Worm (Caenorhabditis elegans) whole organism, young adult: ENCODE measurements around the gene fbxa-183.

Experiments used
- C06A6.2 ChIP-seq: fragments of 200-800 bp; sonication (Bioruptor generic); conservative IDR thresholded peaks from 2 replicates; pipeline ENCODE4 v1.3.6; 2022; ENCODE audit warnings: missing genetic modification characterization, missing compliant biosample characterization
- C17E4.6 ChIP-seq: fragments of 200-800 bp; sonication (Bioruptor generic); IDR thresholded peaks from 2 replicates; pipeline ENCODE4 v1.3.6; 2022; ENCODE audit warnings: missing genetic modification reagents, missing genetic modification characterization, missing compliant biosample characterization
- F22D6.2 ChIP-seq: sonication (generic microtip); optimal IDR thresholded peaks from 2 replicates; lab custom pipeline; 2016; ENCODE audit warnings: mild to moderate bottlenecking, missing genetic modification characterization, missing compliant biosample characterization
- F52B5.7 ChIP-seq: sonication (generic microtip); optimal IDR thresholded peaks from 2 replicates; lab custom pipeline; 2016; ENCODE audit warnings: mild to moderate bottlenecking, missing genetic modification characterization, missing compliant biosample characterization
- K11D2.4 ChIP-seq: fragments of 200-800 bp; sonication (Bioruptor generic); IDR thresholded peaks from 2 replicates; pipeline ENCODE4 v1.3.6; 2022; ENCODE audit warnings: missing genetic modification reagents, missing genetic modification characterization, missing compliant biosample characterization
- Y53G8AR.9 ChIP-seq: fragments of 200-800 bp; sonication (Bioruptor generic); conservative IDR thresholded peaks from 2 replicates; pipeline ENCODE4 v1.3.6; 2022; ENCODE audit warnings: missing genetic modification reagents, missing genetic modification characterization, missing compliant biosample characterization
- Y56A3A.18 ChIP-seq: fragments of 200-800 bp; sonication (Bioruptor generic); IDR thresholded peaks from 2 replicates; pipeline ENCODE4 v1.3.6; 2022; ENCODE audit warnings: missing genetic modification reagents, missing genetic modification characterization, missing compliant biosample characterization
- Y79H2A.3 ChIP-seq: fragments of 200-800 bp; sonication (Bioruptor generic); conservative IDR thresholded peaks from 2 replicates; pipeline ENCODE4 v1.3.6; 2022; ENCODE audit warnings: missing genetic modification reagents, missing genetic modification characterization, missing compliant biosample characterization
- ama-1 ChIP-seq, 3 experiments: fragments of 150-350 bp in 1 of 3; sonication (generic microtip) in 2 of 3; optimal IDR thresholded peaks; 2 replicates each; lab custom pipeline; 2014 to 2018; ENCODE audit warnings: missing biosample characterization in 2 of 3, missing genetic modification characterization in 2 of 3, missing genetic modification reagents in 2 of 3
- bed-1 ChIP-seq: fragments of 200-800 bp; sonication (Bioruptor generic); IDR thresholded peaks from 2 replicates; pipeline ENCODE4 v1.3.6; 2022; ENCODE audit warnings: missing genetic modification reagents, missing genetic modification characterization, missing compliant biosample characterization
- cebp-1 ChIP-seq, 2 experiments: fragments of 200-800 bp in 1 of 2; sonication (Bioruptor generic) in 1 of 2; sonication (generic microtip) in 1 of 2; IDR thresholded peaks in 1 of 2; optimal IDR thresholded peaks in 1 of 2; 2 replicates each; pipeline versions ENCODE4 v1.3.6 to Lab custom; 2017 to 2022; ENCODE audit warnings: missing compliant biosample characterization in 2 of 2, missing genetic modification characterization in 2 of 2, mild to moderate bottlenecking in 1 of 2, missing genetic modification reagents in 1 of 2, moderate library complexity in 1 of 2
- ceh-100 ChIP-seq: fragments of 200-800 bp; sonication (Bioruptor generic); IDR thresholded peaks from 2 replicates; pipeline ENCODE4 v1.3.6; 2022; ENCODE audit warnings: missing genetic modification reagents, missing genetic modification characterization, missing compliant biosample characterization
- ceh-27 ChIP-seq: fragments of 200-800 bp; sonication (Bioruptor generic); optimal IDR thresholded peaks from 2 replicates; lab custom pipeline; 2018; ENCODE audit warnings: mild to moderate bottlenecking, missing genetic modification characterization, moderate library complexity, missing compliant biosample characterization
- ceh-58 ChIP-seq: fragments of 200-800 bp; sonication (Bioruptor generic); IDR thresholded peaks from 2 replicates; pipeline ENCODE4 v1.3.6; 2022; ENCODE audit warnings: missing genetic modification characterization, missing compliant biosample characterization
- ceh-79 ChIP-seq: sonication (generic microtip); optimal IDR thresholded peaks from 2 replicates; lab custom pipeline; 2017; ENCODE audit warnings: mild to moderate bottlenecking, missing genetic modification characterization, missing compliant biosample characterization
- dox-1 ChIP-seq: fragments of 200-800 bp; sonication (Bioruptor generic); IDR thresholded peaks from 2 replicates; pipeline ENCODE4 v1.3.6; 2022; ENCODE audit warnings: missing genetic modification reagents, missing genetic modification characterization, missing compliant biosample characterization
- dpl-1 ChIP-seq: fragments of 150-350 bp; optimal IDR thresholded peaks from 2 replicates; lab custom pipeline; 2014; ENCODE audit warnings: missing biosample characterization, missing genetic modification reagents, missing genetic modification characterization
- efl-1 ChIP-seq: fragments of 150-350 bp; optimal IDR thresholded peaks from 2 replicates; lab custom pipeline; 2014; ENCODE audit warnings: missing biosample characterization, missing genetic modification reagents, missing genetic modification characterization
- him-1 ChIP-seq: sonication (generic microtip); optimal IDR thresholded peaks from 2 replicates; lab custom pipeline; 2016; ENCODE audit warnings: missing genotype, missing genetic modification reagents, missing genetic modification characterization, missing compliant biosample characterization
- hmg-1.2 ChIP-seq: fragments of 200-800 bp; sonication (Bioruptor generic); IDR thresholded peaks from 2 replicates; pipeline ENCODE4 v1.3.6; 2022; ENCODE audit warnings: missing genetic modification reagents, missing genetic modification characterization, missing compliant biosample characterization
- hrde-1 ChIP-seq: sonication (generic microtip); optimal IDR thresholded peaks from 2 replicates; lab custom pipeline; 2016; ENCODE audit warnings: missing genetic modification characterization, mild to moderate bottlenecking, missing compliant biosample characterization, moderate library complexity, missing genotype, missing genetic modification reagents, borderline replicate concordance
- hsf-1 ChIP-seq: fragments of 200-800 bp; sonication (Bioruptor generic); IDR thresholded peaks from 2 replicates; pipeline ENCODE4 v1.3.6; 2022; ENCODE audit warnings: missing genetic modification reagents, missing genetic modification characterization, missing compliant biosample characterization
- lin-26 ChIP-seq: fragments of 200-800 bp; sonication (Bioruptor generic); IDR thresholded peaks from 2 replicates; pipeline ENCODE4 v1.3.6; 2022; ENCODE audit warnings: missing genetic modification reagents, missing genetic modification characterization, missing compliant biosample characterization
- lin-35 ChIP-seq, 3 experiments: fragments of 150-350 bp in 2 of 3; sonication (generic microtip) in 1 of 3; optimal IDR thresholded peaks; 2 replicates each; lab custom pipeline; 2014 to 2018; ENCODE audit warnings: missing biosample characterization in 3 of 3, missing genetic modification characterization in 3 of 3, missing genetic modification reagents in 3 of 3
- lin-54 ChIP-seq: fragments of 200-800 bp; sonication (Bioruptor generic); optimal IDR thresholded peaks from 2 replicates; lab custom pipeline; 2018; ENCODE audit warnings: mild to moderate bottlenecking, missing genetic modification characterization, missing compliant biosample characterization
- lsl-1 ChIP-seq: fragments of 200-800 bp; sonication (Bioruptor generic); optimal IDR thresholded peaks from 2 replicates; lab custom pipeline; 2018; ENCODE audit warnings: mild to moderate bottlenecking, missing genetic modification characterization, moderate library complexity, missing compliant biosample characterization
- madf-10 ChIP-seq: sonication (generic microtip); optimal IDR thresholded peaks from 2 replicates; lab custom pipeline; 2016; ENCODE audit warnings: mild to moderate bottlenecking, missing genetic modification characterization, missing compliant biosample characterization
- madf-8 ChIP-seq: fragments of 200-800 bp; sonication (Bioruptor generic); conservative IDR thresholded peaks from 2 replicates; pipeline ENCODE4 v1.3.6; 2022; ENCODE audit warnings: missing genetic modification reagents, missing genetic modification characterization, missing compliant biosample characterization
- mel-28 ChIP-seq: sonication (generic microtip); optimal IDR thresholded peaks from 2 replicates; lab custom pipeline; 2016; ENCODE audit warnings: borderline replicate concordance, mild to moderate bottlenecking, missing genetic modification characterization, missing compliant biosample characterization
- mes-4 ChIP-seq: sonication (generic microtip); optimal IDR thresholded peaks from 2 replicates; lab custom pipeline; 2016; ENCODE audit warnings: missing genotype, missing genetic modification characterization, missing compliant biosample characterization
- nfya-1 ChIP-seq: sonication (generic microtip); optimal IDR thresholded peaks from 2 replicates; lab custom pipeline; 2017; ENCODE audit warnings: antibody characterized with exemption, missing compliant biosample characterization, missing genetic modification characterization, borderline replicate concordance; ENCODE audit not compliant: insufficient read depth
- nfya-2 ChIP-seq: fragments of 200-800 bp; sonication (Bioruptor generic); IDR thresholded peaks from 2 replicates; pipeline ENCODE4 v1.3.6; 2022; ENCODE audit warnings: missing genetic modification reagents, missing genetic modification characterization, missing compliant biosample characterization
- nhr-120 ChIP-seq: fragments of 200-800 bp; sonication (Bioruptor generic); IDR thresholded peaks from 2 replicates; pipeline ENCODE4 v1.3.6; 2022; ENCODE audit warnings: missing genetic modification characterization, missing compliant biosample characterization
- pbrm-1 ChIP-seq: fragments of 200-800 bp; sonication (Bioruptor generic); IDR thresholded peaks from 2 replicates; pipeline ENCODE4 v1.3.6; 2022; ENCODE audit warnings: missing genetic modification reagents, missing genetic modification characterization, missing compliant biosample characterization
- pha-4 ChIP-seq: fragments of 150-350 bp; sonication (generic microtip); optimal IDR thresholded peaks from 2 replicates; lab custom pipeline; 2014; ENCODE audit warnings: missing biosample characterization, missing genetic modification reagents, missing genetic modification characterization
- repo-1 ChIP-seq: sonication (generic microtip); optimal IDR thresholded peaks from 2 replicates; lab custom pipeline; 2017; ENCODE audit warnings: mild to moderate bottlenecking, missing genetic modification characterization, missing compliant biosample characterization
- sea-2 ChIP-seq: fragments of 200-800 bp; sonication (Bioruptor generic); IDR thresholded peaks from 2 replicates; pipeline ENCODE4 v1.3.6; 2022; ENCODE audit warnings: missing genetic modification characterization, missing compliant biosample characterization
- snpc-3.4 ChIP-seq: sonication (generic microtip); optimal IDR thresholded peaks from 2 replicates; lab custom pipeline; 2017; ENCODE audit warnings: missing genetic modification characterization, mild to moderate bottlenecking, missing compliant biosample characterization, antibody characterized with exemption, moderate library complexity, missing genotype, missing genetic modification reagents
- sptf-2 ChIP-seq: fragments of 200-800 bp; sonication (Bioruptor generic); optimal IDR thresholded peaks from 2 replicates; lab custom pipeline; 2018; ENCODE audit warnings: mild to moderate bottlenecking, missing genetic modification characterization, missing compliant biosample characterization
- unc-130 ChIP-seq: sonication (generic microtip); optimal IDR thresholded peaks from 2 replicates; lab custom pipeline; 2016; ENCODE audit warnings: missing genetic modification reagents, missing genetic modification characterization, missing compliant biosample characterization
- unc-62 ChIP-seq: fragments of 150-350 bp; optimal IDR thresholded peaks from 2 replicates; lab custom pipeline; 2014; ENCODE audit warnings: missing biosample characterization, missing genetic modification reagents, missing genetic modification characterization
- xnd-1 ChIP-seq: sonication (generic microtip); optimal IDR thresholded peaks from 2 replicates; lab custom pipeline; 2016; ENCODE audit warnings: missing genotype, missing genetic modification reagents, missing genetic modification characterization, missing compliant biosample characterization
- zfh-2 ChIP-seq: fragments of 200-800 bp; sonication (Bioruptor generic); conservative IDR thresholded peaks from 2 replicates; pipeline ENCODE4 v1.3.6; 2022; ENCODE audit warnings: missing genetic modification reagents, missing genetic modification characterization, missing compliant biosample characterization

Gene fbxa-183

DNA sequence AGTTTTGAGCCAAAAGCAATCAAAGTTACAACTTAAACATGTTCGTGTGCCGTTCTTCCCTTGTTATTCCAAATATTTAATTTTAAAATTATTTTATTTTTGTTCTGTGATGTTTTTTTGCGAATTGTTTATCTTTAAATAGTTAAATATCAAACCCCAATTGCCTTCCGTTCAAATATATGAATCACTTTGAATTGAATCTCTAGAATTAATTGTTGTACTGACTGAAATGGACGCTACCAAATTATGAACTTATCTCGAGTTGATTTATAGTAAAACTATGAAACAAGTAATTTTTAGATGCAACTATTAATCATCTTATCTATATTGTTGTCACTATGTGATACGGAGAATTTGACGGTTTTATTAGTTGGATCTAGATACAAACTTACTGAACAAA is 9.4 kb upstream of the fbxa-183 start, which contains the start of gene ZC250.2:
TSS of gene ZC250.2 (plus strand) at position 301 of the 400 bp plus-strand sequence.
- TF ChIP-seq hsf-1 (GFP tag; lab: Robert Waterston, UW) = 0 out of 2 replicates have a peak, but pooled peaks have one; percentile 27
- no peak for TF ChIP-seq unc-130 (GFP tag; lab: Kevin White, UChicago)
- no peak for TF ChIP-seq ama-1 (optimal IDR thresholded peaks at IDR 0.05; lab: Kevin White, UChicago)
- TF ChIP-seq ama-1 (GFP tag; optimal IDR thresholded peaks at IDR 0.05; lab: Kevin White, UChicago) = no peak
- no peak for TF ChIP-seq sea-2 (GFP tag; lab: Robert Waterston, UW)

DNA sequence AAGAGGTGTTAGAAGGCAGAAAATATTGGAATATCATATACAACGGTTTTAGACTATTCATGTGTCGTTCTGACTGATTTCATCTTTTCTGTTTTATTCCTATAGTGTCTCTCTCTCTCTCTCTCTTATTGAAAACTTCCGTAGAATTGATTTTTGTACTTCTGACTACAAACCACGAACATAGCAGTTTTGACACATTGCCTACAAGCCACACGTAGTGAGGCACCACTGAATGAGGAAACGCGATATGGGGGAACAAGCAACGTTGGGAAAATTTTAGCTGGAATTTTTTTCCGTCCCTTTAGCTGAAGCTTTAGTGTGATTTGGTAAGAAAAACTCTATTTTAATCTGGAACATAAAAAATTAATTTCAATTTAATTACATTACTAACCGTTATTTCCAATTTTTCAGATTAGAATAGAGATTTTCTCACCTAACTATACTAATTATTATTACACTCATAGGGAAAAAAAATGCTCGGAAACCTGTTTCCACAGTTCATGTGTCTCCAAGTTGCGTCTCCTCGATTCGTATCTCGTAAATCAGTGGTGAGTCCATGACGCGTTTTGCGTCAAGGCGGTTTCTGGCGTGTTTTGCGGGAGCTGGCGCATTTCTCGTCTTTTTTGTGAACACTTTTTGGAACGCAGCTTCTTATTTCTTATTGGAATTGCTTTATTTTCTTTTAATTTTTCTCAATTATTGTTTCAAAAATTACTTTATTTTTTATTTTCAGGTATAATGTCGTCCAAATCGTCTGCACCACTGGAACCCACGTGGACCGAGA is 8.1 kb upstream of the fbxa-183 start, which contains the start of the genes nhr-142 and F44E7.9:
TSS of gene nhr-142 (minus strand) at position 57 of the 784 bp plus-strand sequence.
TSS of gene F44E7.9 (plus strand) at position 734 of the 784 bp plus-strand sequence.
- TF ChIP-seq Y79H2A.3 (GFP tag; lab: Robert Waterston, UW) (no peak), madf-10 (tag; lab: Kevin White, UChicago) (peak; percentile 71), F22D6.2 (tag; lab: Kevin White, UChicago) (peak; percentile 47), lin-54 (peak; percentile 84), pha-4 (tag; lab: Kevin White, UChicago) (no peak), nfya-1 (tag; lab: Kevin White, UChicago) (no peak), ceh-58 (GFP tag; lab: Robert Waterston, UW) (no peak), nhr-120 (no peak), dox-1 (GFP tag; lab: Robert Waterston, UW) (peak; percentile 95), ceh-79 (tag; lab: Kevin White, UChicago) (no peak), C17E4.6 (GFP tag; lab: Robert Waterston, UW) (0 out of 2 replicates have a peak, but pooled peaks have one; percentile 22), him-1 (tag; lab: Kevin White, UChicago) (peak; percentile 52), bed-1 (GFP tag; lab: Robert Waterston, UW) (no peak), zfh-2 (GFP tag; lab: Robert Waterston, UW) (no peak), K11D2.4 (GFP tag; lab: Robert Waterston, UW) (peak; percentile 70), C06A6.2 (GFP tag; lab: Robert Waterston, UW) (peak; percentile 81), madf-8 (GFP tag; lab: Robert Waterston, UW) (peak; percentile 47), sptf-2 (GFP tag; lab: Kevin White, UChicago) (no peak), hrde-1 (tag; lab: Kevin White, UChicago) (no peak), lsl-1 (GFP tag; lab: Kevin White, UChicago) (peak; percentile 73), dpl-1 (GFP tag; lab: Kevin White, UChicago) (peak; percentile 50), Y53G8AR.9 (GFP tag; lab: Robert Waterston, UW) (peak; percentile 84; the same call in 1 of the 2 replicates), pbrm-1 (GFP tag; lab: Robert Waterston, UW) (peak; percentile 85), xnd-1 (tag; lab: Kevin White, UChicago) (peak; percentile 53), ceh-27 (GFP tag; lab: Kevin White, UChicago) (peak; percentile 77), ama-1 (optimal IDR thresholded peaks at IDR 0.05; lab: Kevin White, UChicago) (no peak), ama-1 (GFP tag; optimal IDR thresholded peaks at IDR 0.05; lab: Kevin White, UChicago) (no peak), unc-62 (GFP tag; lab: Kevin White, UChicago) (no peak), ceh-100 (GFP tag; lab: Robert Waterston, UW) (peak; percentile 95), hmg-1.2 (peak; percentile 58), F52B5.7 (no peak), snpc-3.4 (tag; lab: Kevin White, UChicago) (peak; percentile 67), lin-26 (GFP tag; lab: Robert Waterston, UW) (no peak), mel-28 (tag; lab: Kevin White, UChicago) (no peak), cebp-1 (GFP tag; IDR thresholded peaks at IDR 0.05; lab: Robert Waterston, UW) (peak; percentile 54; the same call in 1 of the 2 replicates), cebp-1 (tag; optimal IDR thresholded peaks at IDR 0.05; lab: Kevin White, UChicago) (peak; percentile 84), efl-1 (GFP tag; lab: Kevin White, UChicago) (peak; percentile 52), repo-1 (tag; lab: Kevin White, UChicago) (peak; percentile 57), nfya-2 (GFP tag; lab: Robert Waterston, UW) (no peak), mes-4 (tag; lab: Kevin White, UChicago) (no peak), Y56A3A.18 (no peak), lin-35 (GFP tag; optimal IDR thresholded peaks at IDR 0.05; lab: Kevin White, UChicago) (peak in 2 of 3 experiments; percentile 54 to 72)
